Worm (Caenorhabditis elegans) whole organism, L4/young adult: ENCODE measurements around the gene ttr-43.

Experiments
- W03F9.2 ChIP-seq: fragments of 150-350 bp; optimal IDR thresholded peaks from 2 replicates; lab custom pipeline; 2014; ENCODE audit warnings: missing biosample characterization, missing genetic modification characterization
- him-1 ChIP-seq: sonication (generic microtip); optimal IDR thresholded peaks from 2 replicates; lab custom pipeline; 2016; ENCODE audit warnings: missing genotype, missing genetic modification reagents, missing genetic modification characterization, missing compliant biosample characterization

ce11 chrV:12632048-12632447, 41.5 kb upstream of the ttr-43 start, which contains the start of gene srx-113:
- TF ChIP-seq him-1 (tag; lab: Kevin White, UChicago) (no peak), W03F9.2 (no peak)
